Fruit fly (Drosophila melanogaster) whole organism, embryonic: Measurements from ENCODE around the gene CG8837.
A peak's percentile ranks its signal among the peaks of the same experiment; 100 is the strongest.

Source experiments
- ATbp ChIP-seq: fragments of 200-800 bp; sonication (Bioruptor generic); optimal IDR thresholded peaks from 2 replicates; lab custom pipeline; 2017; ENCODE audit warnings: missing biosample characterization, mild to moderate bottlenecking, missing genetic modification characterization, missing genetic modification reagents
- Antp ChIP-seq: fragments of 200-800 bp; sonication (Bioruptor generic); optimal IDR thresholded peaks from 3 replicates; lab custom pipeline; 2016; ENCODE audit warnings: missing biosample characterization, missing genetic modification characterization
- BtbVII ChIP-seq: fragments of 200-800 bp; sonication (Bioruptor generic); optimal IDR thresholded peaks from 3 replicates; lab custom pipeline; 2017; ENCODE audit warnings: missing biosample characterization, mild to moderate bottlenecking, missing genetic modification characterization
- CG10267 ChIP-seq: fragments of 200-800 bp; sonication (Bioruptor generic); optimal IDR thresholded peaks from 2 replicates; lab custom pipeline; 2018; ENCODE audit warnings: missing biosample characterization, mild to moderate bottlenecking, missing genetic modification characterization, moderate library complexity
- CG10431 ChIP-seq: fragments of 200-800 bp; sonication (Bioruptor generic); optimal IDR thresholded peaks from 3 replicates; lab custom pipeline; 2018; ENCODE audit warnings: missing biosample characterization, mild to moderate bottlenecking, missing genetic modification characterization
- CG10979 ChIP-seq: fragments of 200-800 bp; sonication (Bioruptor generic); optimal IDR thresholded peaks from 2 replicates; lab custom pipeline; 2018; ENCODE audit warnings: missing biosample characterization, mild to moderate bottlenecking, missing genetic modification characterization, moderate library complexity
- CG14050 ChIP-seq: fragments of 200-800 bp; sonication (Bioruptor generic); IDR thresholded peaks from 3 replicates; pipeline ENCODE4 v1.3.6; 2022; ENCODE audit warnings: missing biosample characterization, missing genetic modification characterization
- CG14667 ChIP-seq: fragments of 200-800 bp; sonication (Bioruptor generic); IDR thresholded peaks from 2 replicates; pipeline ENCODE4 v1.3.6; 2022; ENCODE audit warnings: missing biosample characterization, missing genetic modification characterization
- CG16779 ChIP-seq: fragments of 200-800 bp; sonication (Bioruptor generic); IDR thresholded peaks from 2 replicates; pipeline ENCODE4 v1.3.6; 2022; ENCODE audit warnings: missing biosample characterization, missing genetic modification characterization
- CG17328 ChIP-seq: fragments of 200-800 bp; sonication (Bioruptor generic); IDR thresholded peaks from 2 replicates; pipeline ENCODE4 v1.3.6; 2022; ENCODE audit warnings: missing biosample characterization, missing genetic modification characterization
- CG17568 ChIP-seq: fragments of 200-800 bp; sonication (Bioruptor generic); optimal IDR thresholded peaks from 2 replicates; lab custom pipeline; 2018; ENCODE audit warnings: missing biosample characterization, mild to moderate bottlenecking, missing genetic modification characterization, moderate library complexity
- CG2199 ChIP-seq: fragments of 200-800 bp; sonication (Bioruptor generic); IDR thresholded peaks from 3 replicates; pipeline ENCODE4 v1.3.6; 2022; ENCODE audit warnings: missing biosample characterization, missing genetic modification characterization
- CG2875 ChIP-seq: fragments of 200-800 bp; sonication (Bioruptor generic); optimal IDR thresholded peaks from 2 replicates; lab custom pipeline; 2017; ENCODE audit warnings: missing biosample characterization, mild to moderate bottlenecking, missing genetic modification characterization, missing genetic modification reagents
- CG2889 ChIP-seq: fragments of 200-800 bp; sonication (Bioruptor generic); IDR thresholded peaks from 3 replicates; pipeline ENCODE4 v1.3.6; 2022; ENCODE audit warnings: missing biosample characterization, missing genetic modification characterization
- CG30403 ChIP-seq: fragments of 200-800 bp; sonication (Bioruptor generic); optimal IDR thresholded peaks from 3 replicates; lab custom pipeline; 2016; ENCODE audit warnings: missing biosample characterization, missing genetic modification characterization
- CG32767 ChIP-seq: fragments of 200-800 bp; sonication (Bioruptor generic); IDR thresholded peaks from 2 replicates; pipeline ENCODE4 v1.3.6; 2022; ENCODE audit warnings: missing biosample characterization, missing genetic modification characterization
- CG3281 ChIP-seq: fragments of 200-800 bp; sonication (Bioruptor generic); optimal IDR thresholded peaks from 3 replicates; lab custom pipeline; 2017; ENCODE audit warnings: missing biosample characterization, mild to moderate bottlenecking, missing genetic modification characterization
- CG33213 ChIP-seq: fragments of 200-800 bp; sonication (Bioruptor generic); optimal IDR thresholded peaks from 3 replicates; lab custom pipeline; 2016; ENCODE audit warnings: missing biosample characterization, missing genetic modification characterization
- CG3726 ChIP-seq: fragments of 200-800 bp; sonication (Bioruptor generic); IDR thresholded peaks from 3 replicates; pipeline ENCODE4, ENCODE4 v1.3.6; 2022; ENCODE audit warnings: missing biosample characterization, missing genetic modification characterization
- CG5180 ChIP-seq: fragments of 200-800 bp; sonication (Bioruptor generic); optimal IDR thresholded peaks from 3 replicates; lab custom pipeline; 2017; ENCODE audit warnings: missing biosample characterization, missing genetic modification characterization, mild to moderate bottlenecking, moderate library complexity, missing genetic modification reagents
- CG6689 ChIP-seq: fragments of 200-800 bp; sonication (Bioruptor generic); IDR thresholded peaks from 2 replicates; pipeline ENCODE4 v1.3.6; 2022; ENCODE audit warnings: missing biosample characterization, missing genetic modification characterization
- CG7372 ChIP-seq: fragments of 200-800 bp; sonication (Bioruptor generic); IDR thresholded peaks from 2 replicates; pipeline ENCODE4 v1.3.6; 2022; ENCODE audit warnings: missing biosample characterization, missing genetic modification characterization
- CG7745 ChIP-seq: fragments of 200-800 bp; sonication (Bioruptor generic); optimal IDR thresholded peaks from 2 replicates; lab custom pipeline; 2018; ENCODE audit warnings: missing biosample characterization, mild to moderate bottlenecking, missing genetic modification characterization, moderate library complexity
- CG7928 ChIP-seq: fragments of 200-800 bp; sonication (Bioruptor generic); optimal IDR thresholded peaks from 2 replicates; lab custom pipeline; 2017; ENCODE audit warnings: missing biosample characterization, mild to moderate bottlenecking, missing genetic modification characterization
- CG7987 ChIP-seq: fragments of 200-800 bp; sonication (Bioruptor generic); optimal IDR thresholded peaks from 2 replicates; lab custom pipeline; 2018; ENCODE audit warnings: missing biosample characterization, mild to moderate bottlenecking, missing genetic modification characterization, moderate library complexity
- CG9609 ChIP-seq: fragments of 200-800 bp; sonication (Bioruptor generic); optimal IDR thresholded peaks from 3 replicates; lab custom pipeline; 2016; ENCODE audit warnings: missing biosample characterization, missing genetic modification characterization
- CG9817 ChIP-seq: fragments of 200-800 bp; sonication (Bioruptor generic); optimal IDR thresholded peaks from 2 replicates; lab custom pipeline; 2018; ENCODE audit warnings: missing biosample characterization, mild to moderate bottlenecking, missing genetic modification characterization, moderate library complexity
- E2f2 ChIP-seq: fragments of 200-800 bp; sonication (Bioruptor generic); IDR thresholded peaks from 2 replicates; pipeline ENCODE4 v1.3.6; 2022; ENCODE audit warnings: missing biosample characterization, missing genetic modification characterization
- Hmx ChIP-seq: fragments of 200-800 bp; sonication (Bioruptor generic); optimal IDR thresholded peaks from 2 replicates; lab custom pipeline; 2016; ENCODE audit warnings: missing biosample characterization, missing genetic modification characterization
- Hr3 ChIP-seq: fragments of 200-800 bp; sonication (Bioruptor generic); optimal IDR thresholded peaks from 3 replicates; lab custom pipeline; 2016; ENCODE audit warnings: missing biosample characterization, missing genetic modification characterization
- Max ChIP-seq: fragments of 200-800 bp; sonication (Bioruptor generic); optimal IDR thresholded peaks from 2 replicates; lab custom pipeline; 2016; ENCODE audit warnings: missing biosample characterization, mild to moderate bottlenecking, missing genetic modification characterization
- Oli ChIP-seq: fragments of 200-800 bp; sonication (Bioruptor generic); optimal IDR thresholded peaks from 2 replicates; lab custom pipeline; 2018; ENCODE audit warnings: missing biosample characterization, mild to moderate bottlenecking, missing genetic modification characterization, moderate library complexity
- Pdp1 ChIP-seq, 2 experiments: fragments of 200-800 bp; sonication (Bioruptor generic); optimal IDR thresholded peaks; 3 replicates each; lab custom pipeline; 2016; ENCODE audit warnings: missing biosample characterization in 2 of 2, missing genetic modification characterization in 2 of 2, mild to moderate bottlenecking in 1 of 2, moderate library complexity in 1 of 2
- TFAM ChIP-seq: fragments of 200-800 bp; sonication (Bioruptor generic); optimal IDR thresholded peaks from 2 replicates; lab custom pipeline; 2017; ENCODE audit warnings: missing biosample characterization, missing genetic modification characterization, inconsistent platforms
- Trl ChIP-seq, 3 experiments: fragments of >200 bp in 2 of 3; fragments of 200-800 bp in 1 of 3; sonication (Bioruptor generic) in 1 of 3; optimal IDR thresholded peaks; 2 replicates in 1 of 3; 3 replicates in 2 of 3; lab custom pipeline; 2016 to 2017; ENCODE audit warnings: missing biosample characterization in 1 of 3, missing genetic modification characterization in 1 of 3
- Xrp1 ChIP-seq: fragments of 200-800 bp; sonication (Bioruptor generic); IDR thresholded peaks from 2 replicates; pipeline ENCODE4 v1.3.6; 2022; ENCODE audit warnings: missing biosample characterization, missing genetic modification characterization
- aop ChIP-seq: fragments of 200-800 bp; sonication (Bioruptor generic); IDR thresholded peaks from 2 replicates; pipeline ENCODE4 v1.3.6; 2022; ENCODE audit warnings: missing biosample characterization, missing genetic modification characterization
- ara ChIP-seq: fragments of 200-800 bp; sonication (Bioruptor generic); IDR thresholded peaks from 2 replicates; pipeline ENCODE4 v1.3.6; 2022; ENCODE audit warnings: missing biosample characterization, missing genetic modification characterization
- bigmax ChIP-seq: fragments of 200-800 bp; sonication (Bioruptor generic); optimal IDR thresholded peaks from 2 replicates; lab custom pipeline; 2018; ENCODE audit warnings: missing biosample characterization, mild to moderate bottlenecking, missing genetic modification characterization
- dmrt99B ChIP-seq: fragments of 200-800 bp; sonication (Bioruptor generic); optimal IDR thresholded peaks from 2 replicates; lab custom pipeline; 2018; ENCODE audit warnings: missing biosample characterization, mild to moderate bottlenecking, missing genetic modification characterization, moderate library complexity
- en ChIP-seq: fragments of 200-800 bp; sonication (Bioruptor generic); optimal IDR thresholded peaks from 2 replicates; lab custom pipeline; 2016; ENCODE audit warnings: missing biosample characterization, missing genetic modification characterization
- eve ChIP-seq, 2 experiments: fragments of >200 bp; optimal IDR thresholded peaks; 2 replicates each; lab custom pipeline; 2017; ENCODE audit warnings: missing biosample characterization in 2 of 2, missing genetic modification characterization in 2 of 2
- gce ChIP-seq: fragments of 200-800 bp; sonication (Bioruptor generic); IDR thresholded peaks from 3 replicates; pipeline ENCODE4 v1.3.6; 2022; ENCODE audit warnings: missing biosample characterization, missing genetic modification characterization
- hbn ChIP-seq: fragments of 200-800 bp; sonication (Bioruptor generic); IDR thresholded peaks from 2 replicates; pipeline ENCODE4 v1.3.6; 2022; ENCODE audit warnings: missing biosample characterization, missing genetic modification characterization; ENCODE audit not compliant: partially characterized antibody
- insv ChIP-seq, 2 experiments: fragments of 200-800 bp; sonication (Bioruptor generic); optimal IDR thresholded peaks; 3 replicates each; lab custom pipeline; 2016 to 2018; ENCODE audit warnings: missing biosample characterization in 2 of 2, missing genetic modification characterization in 2 of 2
- klu ChIP-seq: fragments of 200-800 bp; sonication (Bioruptor generic); IDR thresholded peaks from 2 replicates; pipeline ENCODE4 v1.3.6; 2022; ENCODE audit warnings: missing biosample characterization, missing genetic modification characterization
- pum ChIP-seq: fragments of 200-800 bp; sonication (Bioruptor generic); optimal IDR thresholded peaks from 2 replicates; lab custom pipeline; 2016; ENCODE audit warnings: missing biosample characterization, missing genetic modification characterization
- repo ChIP-seq: fragments of 200-800 bp; sonication (Bioruptor generic); optimal IDR thresholded peaks from 2 replicates; lab custom pipeline; 2016; ENCODE audit warnings: missing biosample characterization, missing genetic modification characterization
- sens ChIP-seq: fragments of 200-800 bp; sonication (Bioruptor generic); peaks from one replicate; lab custom pipeline; 2016; ENCODE audit warnings: missing biosample characterization, missing genetic modification characterization
- vvl ChIP-seq: fragments of 200-800 bp; sonication (Bioruptor generic); IDR thresholded peaks from 2 replicates; pipeline ENCODE4 v1.3.6; 2022; ENCODE audit warnings: missing biosample characterization, missing genetic modification characterization
- yki ChIP-seq: fragments of >200 bp; optimal IDR thresholded peaks from 3 replicates; lab custom pipeline; 2018

Gene CG8837

DNA sequence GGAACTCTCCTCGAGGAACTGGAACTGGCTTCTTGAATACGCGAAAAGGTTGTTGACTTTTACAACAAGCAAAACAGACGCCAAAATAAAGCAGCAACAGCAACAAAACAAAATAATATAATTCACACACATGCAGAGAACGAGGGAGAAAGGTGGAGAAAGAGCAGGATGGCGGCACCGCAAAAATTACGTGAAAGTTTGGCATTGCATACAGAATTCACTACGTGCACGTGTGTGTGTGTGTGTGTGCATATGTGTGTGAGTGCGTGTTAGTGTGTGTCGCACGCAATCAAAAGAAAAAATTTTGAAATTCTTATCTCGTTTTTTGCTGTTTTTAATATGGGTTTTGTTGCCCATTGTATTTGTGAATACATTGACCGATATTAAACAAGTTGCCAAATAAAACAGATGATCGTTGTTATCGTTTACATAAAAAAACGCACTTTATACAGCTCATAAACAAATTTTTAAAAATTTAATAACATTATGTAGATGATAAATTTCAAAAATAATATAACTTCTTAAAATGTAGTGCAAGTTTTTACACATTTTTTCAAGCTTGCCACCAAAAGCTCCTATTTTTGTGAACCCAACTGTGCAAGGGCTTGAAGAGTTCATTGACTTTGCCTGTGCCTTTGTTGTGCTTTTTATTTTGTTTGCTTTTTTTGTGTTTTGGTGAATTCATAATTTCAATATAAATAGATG, 21.3 kb downstream of the CG8837 start (continued):
- TF ChIP-seq insv (GFP tag; optimal IDR thresholded peaks at IDR 0.05; lab: Kevin White, UChicago) (no peak), Trl (optimal IDR thresholded peaks at IDR 0.05; lab: Kevin White, UChicago) (no peak), Trl (GFP tag; optimal IDR thresholded peaks at IDR 0.05; lab: Kevin White, UChicago) (no peak), sens (GFP tag; lab: Kevin White, UChicago) (no peak), CG32767 (GFP tag; lab: Robert Waterston, UW) (no peak), en (GFP tag; lab: Kevin White, UChicago) (no peak), CG5180 (no peak), CG3281 (GFP tag; lab: Kevin White, UChicago) (no peak), CG9817 (no peak), Xrp1 (GFP tag; lab: Robert Waterston, UW) (0 out of 2 replicates have a peak, but pooled peaks have one; percentile 17), CG10267 (tag; lab: Kevin White, UChicago) (no peak), Pdp1 (GFP tag; optimal IDR thresholded peaks at IDR 0.05; lab: Kevin White, UChicago) (no peak), hbn (GFP tag; lab: Robert Waterston, UW) (no peak), vvl (no peak), CG6689 (GFP tag; lab: Robert Waterston, UW) (0 out of 2 replicates have a peak, but pooled peaks have one; percentile 14), repo (no peak), ara (no peak), CG2875 (GFP tag; lab: Kevin White, UChicago) (peak; percentile 6), Antp (GFP tag; lab: Kevin White, UChicago) (no peak), E2f2 (GFP tag; lab: Robert Waterston, UW) (no peak), CG14050 (GFP tag; lab: Robert Waterston, UW) (no peak), CG17568 (no peak), CG17328 (GFP tag; lab: Robert Waterston, UW) (no peak), TFAM (no peak), yki (no peak), BtbVII (GFP tag; lab: Kevin White, UChicago) (no peak), Hmx (GFP tag; lab: Kevin White, UChicago) (no peak), Max (GFP tag; lab: Kevin White, UChicago) (no peak), CG7372 (GFP tag; lab: Robert Waterston, UW) (no peak), Oli (tag; lab: Kevin White, UChicago) (peak; percentile 10), CG2889 (GFP tag; lab: Robert Waterston, UW) (no peak), gce (GFP tag; lab: Robert Waterston, UW) (no peak), CG33213 (GFP tag; lab: Kevin White, UChicago) (no peak), CG10431 (GFP tag; lab: Kevin White, UChicago) (no peak), CG3726 (no peak), CG9609 (GFP tag; lab: Kevin White, UChicago) (no peak), klu (no peak), CG30403 (peak; percentile 3), ATbp (GFP tag; lab: Kevin White, UChicago) (peak; percentile 13), aop (no peak), dmrt99B (peak; percentile 43), CG7745 (tag; lab: Kevin White, UChicago) (no peak), bigmax (GFP tag; lab: Kevin White, UChicago) (no peak), CG7928 (GFP tag; lab: Kevin White, UChicago) (no peak), CG2199 (no peak), pum (no peak), CG10979 (tag; lab: Kevin White, UChicago) (peak; percentile 22), Hr3 (no peak), CG16779 (GFP tag; lab: Robert Waterston, UW) (no peak), eve (GFP tag; optimal IDR thresholded peaks at IDR 0.05; lab: Kevin White, UChicago) (peak in 1 of 2 experiments; percentile 21), CG7987 (GFP tag; lab: Kevin White, UChicago) (no peak), CG14667 (GFP tag; lab: Robert Waterston, UW) (no peak)
